Worm (Caenorhabditis elegans) whole organism, L4/young adult: Measurements from ENCODE around the gene srg-28.

ENCODE experiments used
- W03F9.2 ChIP-seq: fragments of 150-350 bp; optimal IDR thresholded peaks from 2 replicates; lab custom pipeline; 2014; ENCODE audit warnings: missing biosample characterization, missing genetic modification characterization
- dao-5 ChIP-seq: sonication (generic microtip); optimal IDR thresholded peaks from 2 replicates; lab custom pipeline; 2016; ENCODE audit warnings: missing genotype, missing genetic modification characterization, moderate library complexity, missing compliant biosample characterization
- him-1 ChIP-seq: sonication (generic microtip); optimal IDR thresholded peaks from 2 replicates; lab custom pipeline; 2016; ENCODE audit warnings: missing genotype, missing genetic modification reagents, missing genetic modification characterization, missing compliant biosample characterization

DNA sequence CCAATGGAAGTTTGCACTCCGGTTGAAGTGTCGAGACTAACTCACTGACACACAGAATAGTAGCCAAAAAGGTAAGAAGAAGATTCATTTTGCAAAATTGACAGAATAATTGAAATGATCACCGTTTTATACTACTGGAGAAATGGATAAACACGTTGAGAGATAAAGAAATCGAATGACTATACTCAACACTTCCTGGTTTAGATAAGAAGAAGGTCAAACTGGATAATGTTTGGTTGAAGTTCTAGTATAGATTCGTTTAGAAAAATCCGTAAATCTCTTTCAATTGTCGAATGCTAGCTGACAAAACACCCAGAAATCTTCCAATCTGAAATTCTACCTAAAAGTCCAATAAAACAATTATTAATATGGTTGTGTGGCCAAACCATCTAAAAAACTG is 47.4 kb upstream of the srg-28 start, which contains the start of gene Y49G5A.1:
- TF ChIP-seq him-1 (tag; lab: Kevin White, UChicago) (no peak), dao-5 (tag; lab: Kevin White, UChicago) (no peak), W03F9.2 (tag; lab: Kevin White, UChicago) (no peak)
